Fruit fly (Drosophila melanogaster) whole organism, adult: ENCODE measurements around the gene Ttc30.

Source experiments
- CG11617 ChIP-seq: fragments of 200-800 bp; sonication (Bioruptor generic); optimal IDR thresholded peaks from 2 replicates; lab custom pipeline; 2017; ENCODE audit warnings: mild to moderate bottlenecking, missing biosample characterization, missing genetic modification reagents, missing genetic modification characterization
- CG12768 ChIP-seq: fragments of 200-800 bp; sonication (Bioruptor generic); optimal IDR thresholded peaks from 2 replicates; lab custom pipeline; 2017; ENCODE audit warnings: missing biosample characterization, missing genetic modification characterization, mild to moderate bottlenecking, moderate library complexity, missing genetic modification reagents
- CG1620 ChIP-seq: fragments of 200-800 bp; sonication (Bioruptor generic); optimal IDR thresholded peaks from 2 replicates; lab custom pipeline; 2016; ENCODE audit warnings: missing biosample characterization, missing genetic modification characterization
- CG33017 ChIP-seq: fragments of 200-800 bp; sonication (Bioruptor generic); optimal IDR thresholded peaks from 2 replicates; lab custom pipeline; 2018; ENCODE audit warnings: missing biosample characterization, mild to moderate bottlenecking, missing genetic modification characterization, moderate library complexity
- CG5204 ChIP-seq: fragments of 200-800 bp; sonication (Bioruptor generic); optimal IDR thresholded peaks from 2 replicates; lab custom pipeline; 2016; ENCODE audit warnings: missing biosample characterization, missing genetic modification characterization
- CG7101 ChIP-seq: fragments of 200-800 bp; sonication (Bioruptor generic); optimal IDR thresholded peaks from 2 replicates; lab custom pipeline; 2018; ENCODE audit warnings: missing biosample characterization, mild to moderate bottlenecking, missing genetic modification characterization, moderate library complexity
- Clk ChIP-seq: fragments of 200-800 bp; sonication (Bioruptor generic); optimal IDR thresholded peaks from 2 replicates; lab custom pipeline; 2017; ENCODE audit warnings: missing biosample characterization, missing genetic modification characterization
- Hr96 ChIP-seq: fragments of 200-800 bp; sonication (Bioruptor generic); optimal IDR thresholded peaks from 2 replicates; lab custom pipeline; 2016; ENCODE audit warnings: missing biosample characterization, missing genetic modification characterization
- ovo ChIP-seq: fragments of 200-800 bp; sonication (Bioruptor generic); optimal IDR thresholded peaks from 2 replicates; lab custom pipeline; 2016; ENCODE audit warnings: missing biosample characterization, missing genetic modification characterization

DNA sequence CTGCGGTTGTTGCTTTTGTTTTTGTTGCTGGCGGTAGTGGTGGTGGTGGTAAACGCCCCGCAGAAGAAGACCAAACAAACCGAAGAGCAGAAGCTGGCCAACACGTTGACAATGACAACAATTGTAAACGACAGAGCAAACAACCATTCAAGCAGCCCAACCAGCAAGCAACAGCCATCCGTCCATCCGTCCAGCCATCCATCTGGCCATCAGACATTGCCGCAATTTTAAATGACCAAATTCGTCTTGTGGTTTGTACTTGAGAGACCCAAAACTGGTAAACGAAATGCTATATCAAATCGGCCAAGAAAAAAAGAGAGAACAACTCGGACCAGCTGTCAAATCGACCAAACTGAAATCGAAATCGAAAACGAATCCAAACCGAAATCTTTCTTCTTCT is 10.8 kb upstream of the Ttc30 start:
- TF ChIP-seq CG33017: no peak
- no peak for TF ChIP-seq CG5204 (GFP tag; lab: Kevin White, UChicago)
- TF ChIP-seq ovo: no peak
- no peak for TF ChIP-seq Clk (GFP tag; lab: Kevin White, UChicago)
- no peak for TF ChIP-seq CG11617
- TF ChIP-seq Hr96 (GFP tag; lab: Kevin White, UChicago): no peak
- no peak for TF ChIP-seq CG1620 (GFP tag; lab: Kevin White, UChicago)
- no peak for TF ChIP-seq CG7101
- TF ChIP-seq CG12768: no peak
